Fruit fly (Drosophila melanogaster): ENCODE data around the gene CG5377.

Gene CG5377

DNA sequence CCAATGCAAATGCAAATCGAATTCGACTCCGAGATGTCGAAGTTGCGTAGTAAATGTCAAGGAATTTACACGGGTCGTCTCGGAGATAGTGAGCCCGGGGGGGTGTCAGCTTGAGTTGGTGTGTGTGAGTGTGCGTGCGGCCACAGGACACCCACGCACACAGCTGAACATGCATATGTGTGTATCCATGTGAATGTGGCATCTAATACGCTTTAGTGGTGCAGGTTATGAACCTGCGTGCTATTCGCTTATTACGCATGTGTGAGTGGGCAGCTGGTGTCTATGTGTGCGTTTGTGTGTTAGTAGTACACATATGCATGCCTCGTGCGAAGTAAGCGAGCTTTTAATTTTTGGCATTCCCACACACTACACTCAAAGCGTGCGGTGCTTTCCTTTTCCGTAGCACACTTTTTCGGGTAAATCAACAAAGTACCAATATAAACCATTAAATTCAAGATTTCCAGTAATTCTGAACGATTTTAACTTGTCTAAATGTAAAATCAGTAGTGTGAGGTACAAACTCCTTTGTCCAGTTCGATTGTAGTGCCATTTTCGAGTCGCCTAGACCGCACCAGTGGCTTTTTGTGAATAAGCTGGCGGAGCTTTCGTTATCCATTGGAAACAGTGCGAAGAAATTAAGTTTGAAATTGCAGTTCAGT lies 1.0 kb upstream of the CG5377 start:
- TF ChIP-seq psq (optimal IDR thresholded peaks at IDR 0.05) (no peak), pan (optimal IDR thresholded peaks at IDR 0.05) (no peak), CG8478 (optimal IDR thresholded peaks at IDR 0.05) (no peak), Dll (optimal IDR thresholded peaks at IDR 0.05) (no peak), EcR (GFP tag; optimal IDR thresholded peaks at IDR 0.05) (no peak), usp (GFP tag; optimal IDR thresholded peaks at IDR 0.05) (no peak)

DNA sequence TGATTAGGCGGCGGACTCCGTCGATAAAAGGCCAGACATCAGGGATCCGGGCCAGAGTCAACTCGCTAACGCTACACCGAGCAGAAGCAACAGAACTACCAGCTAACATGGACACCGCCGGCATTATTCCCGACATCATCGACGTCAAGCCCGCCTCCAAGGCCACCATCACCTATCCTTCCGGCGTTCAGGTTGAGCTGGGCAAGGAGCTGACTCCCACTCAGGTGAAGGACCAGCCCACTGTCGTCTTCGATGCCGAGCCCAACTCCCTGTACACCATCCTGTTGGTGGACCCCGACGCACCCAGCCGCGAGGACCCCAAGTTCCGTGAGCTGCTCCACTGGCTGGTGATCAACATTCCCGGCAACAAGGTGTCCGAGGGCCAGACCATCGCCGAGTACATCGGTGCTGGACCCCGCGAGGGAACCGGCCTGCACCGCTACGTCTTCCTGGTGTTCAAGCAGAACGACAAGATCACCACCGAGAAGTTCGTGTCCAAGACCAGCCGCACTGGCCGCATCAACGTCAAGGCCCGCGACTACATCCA lies 1.9 kb downstream of the CG5377 start, which contains the start of gene Pebp1:
Gene Pebp1 (plus strand): TSS at position 51 of the 547 bp plus-strand sequence.
- no peak for TF ChIP-seq Dll (optimal IDR thresholded peaks at IDR 0.05)
- TF ChIP-seq usp (GFP tag; optimal IDR thresholded peaks at IDR 0.05), result no peak
- TF ChIP-seq EcR (GFP tag; optimal IDR thresholded peaks at IDR 0.05), result no peak
- TF ChIP-seq psq (optimal IDR thresholded peaks at IDR 0.05), result no peak
- TF ChIP-seq CG8478 (optimal IDR thresholded peaks at IDR 0.05), result no peak
- no peak for TF ChIP-seq pan (optimal IDR thresholded peaks at IDR 0.05)

DNA sequence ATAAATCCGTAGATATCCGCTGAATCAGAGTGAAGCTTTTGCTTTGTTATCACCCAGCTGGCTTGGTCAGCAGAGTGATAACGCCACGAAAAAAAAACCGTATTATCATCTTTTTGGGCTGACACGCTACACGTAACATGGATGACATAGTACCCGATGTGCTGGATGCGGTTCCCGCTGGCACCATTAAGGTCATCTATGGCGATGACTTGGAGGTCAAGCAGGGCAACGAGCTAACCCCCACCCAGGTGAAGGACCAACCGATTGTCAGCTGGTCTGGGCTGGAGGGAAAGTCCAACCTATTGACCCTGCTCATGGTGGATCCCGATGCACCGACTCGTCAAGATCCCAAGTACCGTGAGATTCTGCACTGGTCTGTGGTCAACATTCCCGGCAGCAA lies 2.8 kb downstream of the CG5377 start:
- TF ChIP-seq pan (optimal IDR thresholded peaks at IDR 0.05) (no peak), usp (GFP tag; optimal IDR thresholded peaks at IDR 0.05) (no peak), EcR (GFP tag; optimal IDR thresholded peaks at IDR 0.05) (no peak), psq (optimal IDR thresholded peaks at IDR 0.05) (no peak), Dll (optimal IDR thresholded peaks at IDR 0.05) (no peak), CG8478 (optimal IDR thresholded peaks at IDR 0.05) (no peak)

DNA sequence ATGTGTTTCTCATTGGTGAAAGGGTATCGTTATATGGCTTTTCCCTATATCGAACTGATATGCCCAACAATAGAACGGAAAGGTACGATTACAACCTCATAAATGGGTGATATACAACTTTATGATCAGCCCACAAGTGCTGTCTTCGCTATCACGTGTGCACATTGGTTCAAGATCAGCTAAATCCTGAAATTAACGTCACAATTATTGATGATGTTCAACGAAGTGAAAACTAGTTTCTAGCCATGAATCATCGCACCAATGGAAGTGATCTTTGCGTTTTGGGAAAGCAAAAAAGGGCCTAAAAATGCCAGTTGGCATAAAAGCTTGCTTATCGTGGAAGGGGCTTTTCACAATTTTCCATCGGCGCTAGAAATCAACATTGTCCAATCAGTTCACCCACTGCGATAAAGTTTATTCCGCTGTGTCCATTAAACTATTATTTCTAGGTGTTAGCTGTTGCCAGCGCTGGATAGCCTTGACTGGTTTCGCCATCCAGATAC lies 3.3 kb downstream of the CG5377 start, which contains the start of gene CG7054:
Gene CG7054 (plus strand): TSS at position 375 of the 503 bp plus-strand sequence.
- TF ChIP-seq EcR (GFP tag; optimal IDR thresholded peaks at IDR 0.05) (no peak), usp (GFP tag; optimal IDR thresholded peaks at IDR 0.05) (no peak), Dll (optimal IDR thresholded peaks at IDR 0.05) (no peak), CG8478 (optimal IDR thresholded peaks at IDR 0.05) (no peak), psq (optimal IDR thresholded peaks at IDR 0.05) (no peak), pan (optimal IDR thresholded peaks at IDR 0.05) (no peak)

DNA sequence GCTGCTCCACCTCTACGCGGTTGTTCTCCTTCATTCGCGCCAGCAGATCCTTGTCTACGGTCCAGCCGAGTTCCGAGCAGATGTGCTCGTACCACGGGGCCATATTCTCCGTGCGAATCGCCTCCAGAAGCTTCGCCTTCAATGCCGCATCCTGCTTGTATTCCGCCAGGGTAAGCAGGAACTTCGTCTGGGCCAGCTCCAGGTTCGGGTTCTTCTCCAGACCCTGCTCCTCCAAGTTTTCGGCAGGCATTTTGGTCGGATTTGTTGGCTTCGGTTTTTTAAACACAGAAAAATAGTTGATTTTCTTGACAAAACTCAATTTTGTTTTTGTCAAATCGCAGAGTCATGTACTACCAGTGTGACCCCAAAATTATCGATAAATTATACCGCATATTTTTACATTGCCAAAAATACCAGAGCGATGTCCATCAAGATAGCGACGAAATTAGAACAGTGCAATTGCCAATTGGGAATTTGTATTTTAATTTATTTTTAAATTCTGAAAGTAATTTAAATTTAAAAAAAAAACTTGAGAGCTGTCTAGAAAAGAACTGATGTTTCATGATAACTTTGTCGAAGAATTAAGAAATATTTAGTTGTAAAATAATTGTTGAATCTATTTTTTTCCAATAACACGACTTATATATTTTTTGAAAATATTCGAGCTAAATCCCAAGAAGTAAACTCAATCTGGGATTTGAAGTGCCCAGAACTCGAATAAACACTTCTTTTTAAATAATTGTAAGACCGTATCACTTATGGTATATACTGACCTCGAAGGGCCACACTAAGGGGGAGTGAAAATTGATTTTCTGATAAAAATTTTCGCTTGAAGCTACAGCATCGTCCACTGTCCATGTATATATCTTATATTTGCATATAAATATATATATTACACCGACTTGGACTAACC lies 6.0 kb downstream of the CG5377 start, which contains the start of the genes Rpn7 and AP-2mu:
Gene Rpn7 (minus strand): TSS at position 382 of the 913 bp plus-strand sequence.
Gene AP-2mu (plus strand): TSS at position 783 of the 913 bp plus-strand sequence.
- TF ChIP-seq Dll (optimal IDR thresholded peaks at IDR 0.05) (no peak), EcR (GFP tag; optimal IDR thresholded peaks at IDR 0.05) (no peak)

DNA sequence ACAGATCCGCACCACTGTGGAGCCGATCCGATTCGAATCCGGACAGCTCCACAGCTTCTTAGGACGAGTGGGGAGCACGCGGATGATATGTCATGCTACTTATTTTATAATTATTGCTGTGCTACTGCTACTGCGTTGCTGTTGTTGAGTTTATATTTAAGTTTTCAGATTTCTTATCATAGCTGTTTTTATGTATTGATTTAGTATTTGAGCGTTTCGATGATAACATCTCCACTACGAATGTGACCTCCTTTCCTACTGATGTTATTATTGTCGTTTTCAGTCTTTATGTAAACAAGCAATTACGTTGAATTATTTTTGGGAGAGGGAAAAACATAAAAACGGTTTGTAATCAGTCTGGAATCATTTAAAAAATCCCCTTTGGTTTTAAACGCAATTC lies 11.9 kb downstream of the CG5377 start:
- TF ChIP-seq Dll (optimal IDR thresholded peaks at IDR 0.05) (no peak), EcR (GFP tag; optimal IDR thresholded peaks at IDR 0.05) (no peak), psq (optimal IDR thresholded peaks at IDR 0.05) (no peak), pan (optimal IDR thresholded peaks at IDR 0.05) (no peak), usp (GFP tag; optimal IDR thresholded peaks at IDR 0.05) (no peak), CG8478 (optimal IDR thresholded peaks at IDR 0.05) (no peak)

DNA sequence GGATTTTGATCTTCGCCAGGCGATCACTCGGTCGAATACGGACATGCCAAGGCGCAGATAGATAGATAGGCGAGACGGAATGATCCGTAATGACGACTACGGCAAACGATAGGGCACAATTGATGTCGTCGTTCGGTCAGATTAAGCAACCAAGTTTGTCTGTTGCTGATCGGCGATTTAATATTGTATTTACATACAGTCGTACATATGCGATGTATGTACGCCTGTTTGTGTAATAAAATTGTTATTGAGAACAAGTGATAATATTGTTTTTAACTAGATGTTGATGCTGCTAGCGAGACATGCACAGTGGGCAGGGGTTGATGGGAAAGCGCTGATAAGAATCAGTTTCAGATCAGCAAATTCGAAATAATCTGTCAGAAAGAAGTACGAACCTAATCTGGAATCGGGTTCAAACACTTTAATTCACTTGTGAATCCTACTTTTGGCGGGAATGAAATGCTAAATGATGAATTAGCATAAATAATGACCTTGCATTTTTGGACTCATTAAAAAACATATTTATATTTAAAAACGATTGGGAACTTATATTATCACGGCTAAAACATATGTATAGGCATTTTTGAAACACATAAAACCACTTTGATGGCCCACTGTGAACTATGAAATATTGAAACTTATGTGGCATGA lies 12.5 kb downstream of the CG5377 start:
- TF ChIP-seq pan (optimal IDR thresholded peaks at IDR 0.05) (no peak), psq (optimal IDR thresholded peaks at IDR 0.05) (no peak), Dll (optimal IDR thresholded peaks at IDR 0.05) (no peak), usp (GFP tag; optimal IDR thresholded peaks at IDR 0.05) (no peak), CG8478 (optimal IDR thresholded peaks at IDR 0.05) (no peak), EcR (GFP tag; optimal IDR thresholded peaks at IDR 0.05) (no peak)

DNA sequence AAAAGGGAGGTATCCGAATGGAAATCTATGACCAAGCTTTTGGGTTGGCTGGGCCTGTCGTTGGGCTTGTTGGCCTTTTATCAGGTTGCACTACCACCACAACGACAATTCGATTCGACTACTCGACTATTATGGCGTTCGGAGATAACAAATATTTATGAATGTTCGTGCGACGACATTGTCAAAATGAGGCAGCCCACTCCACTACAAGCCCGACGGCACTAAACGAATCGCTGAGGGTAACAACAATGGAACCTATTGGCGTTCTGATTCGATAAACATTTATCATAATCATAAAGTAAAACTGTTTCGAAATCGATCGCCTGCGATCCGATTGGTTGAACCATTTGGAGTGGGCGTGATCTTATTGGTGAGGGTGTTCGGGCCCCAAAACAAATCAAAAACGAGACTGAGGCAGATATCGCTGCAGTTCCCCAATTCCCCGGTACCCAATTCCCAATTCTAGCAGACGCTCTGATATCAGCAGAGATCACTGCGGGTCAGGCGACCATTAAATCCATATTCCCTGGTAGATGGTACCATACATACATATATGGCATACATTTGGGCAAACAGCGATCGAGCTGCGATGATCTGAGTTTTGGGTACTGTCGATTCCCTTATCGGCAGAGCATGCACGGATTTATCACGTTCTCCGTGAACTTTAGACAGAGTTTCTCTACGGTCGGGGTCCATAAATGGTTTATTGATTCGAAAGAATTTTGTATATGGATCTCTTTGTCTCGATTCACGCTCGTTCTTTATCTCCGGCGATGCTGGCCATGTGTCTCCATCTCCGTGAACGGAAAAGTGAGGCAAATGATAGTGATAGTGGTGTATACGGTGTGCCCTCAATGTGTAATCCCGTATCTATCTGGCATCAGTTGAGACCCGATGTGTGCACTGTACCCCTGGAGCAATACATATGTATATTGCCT lies 13.3 kb downstream of the CG5377 start:
- no peak for TF ChIP-seq EcR (GFP tag; optimal IDR thresholded peaks at IDR 0.05)
- no peak for TF ChIP-seq psq (optimal IDR thresholded peaks at IDR 0.05)
- TF ChIP-seq usp (GFP tag; optimal IDR thresholded peaks at IDR 0.05), result no peak
- TF ChIP-seq pan (optimal IDR thresholded peaks at IDR 0.05), result no peak
- TF ChIP-seq Dll (optimal IDR thresholded peaks at IDR 0.05), result no peak
- no peak for TF ChIP-seq CG8478 (optimal IDR thresholded peaks at IDR 0.05)

DNA sequence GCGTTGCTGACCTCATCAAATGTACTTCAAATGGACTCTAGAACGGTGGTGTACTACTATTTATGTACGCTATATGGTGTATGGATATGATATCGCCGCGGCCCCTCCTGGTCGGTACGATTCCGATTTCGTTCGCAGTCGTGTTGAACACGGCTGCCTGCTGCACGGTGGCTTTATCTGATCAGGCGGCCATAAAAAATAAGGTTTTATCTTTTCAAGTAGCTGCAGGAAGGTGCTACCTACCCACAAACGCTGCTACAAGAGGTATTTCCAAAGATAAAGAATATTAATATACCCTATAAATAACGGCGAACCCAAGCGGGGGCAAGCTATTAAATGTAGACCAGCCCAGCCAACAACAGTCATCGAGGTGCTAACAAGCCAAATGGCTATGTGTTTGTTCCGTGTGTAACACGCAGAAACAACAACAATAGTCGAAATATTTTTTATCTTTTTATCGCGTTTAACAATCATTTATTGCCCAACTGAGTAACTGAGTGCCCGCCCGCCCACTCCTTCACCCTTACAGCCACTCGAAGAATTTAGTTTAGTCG lies 18.0 kb downstream of the CG5377 start:
- no peak for TF ChIP-seq psq (optimal IDR thresholded peaks at IDR 0.05)
- TF ChIP-seq Dll (optimal IDR thresholded peaks at IDR 0.05), result no peak
- no peak for TF ChIP-seq pan (optimal IDR thresholded peaks at IDR 0.05)
- no peak for TF ChIP-seq CG8478 (optimal IDR thresholded peaks at IDR 0.05)

DNA sequence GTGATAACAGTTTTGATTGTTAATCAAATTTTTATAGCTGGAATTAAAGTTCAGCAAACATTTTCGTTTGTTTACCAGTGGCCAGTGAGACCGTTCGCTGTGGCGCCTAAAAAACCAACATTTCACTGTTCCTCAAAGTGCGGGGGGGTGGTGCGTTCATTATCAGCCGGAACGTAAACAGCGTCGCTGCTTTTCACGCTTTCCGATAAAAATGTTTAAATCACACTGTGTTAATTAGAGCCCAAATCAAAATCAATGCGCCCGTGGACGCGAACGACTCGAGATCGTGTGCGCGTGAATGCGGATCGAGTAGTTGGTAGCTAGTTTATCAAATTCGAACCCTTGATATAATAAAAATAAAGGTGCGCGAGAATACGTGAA lies 20.1 kb downstream of the CG5377 start, which contains the start of gene CG34376:
Gene CG34376 (plus strand): TSS at position 226 of the 381 bp plus-strand sequence.
- no peak for TF ChIP-seq usp (GFP tag; optimal IDR thresholded peaks at IDR 0.05)
- peak; percentile 61 for TF ChIP-seq psq (optimal IDR thresholded peaks at IDR 0.05)
- no peak for TF ChIP-seq EcR (GFP tag; optimal IDR thresholded peaks at IDR 0.05)

All from whole organism.